Fruit fly (Drosophila melanogaster) whole organism, embryonic: ENCODE measurements around the gene CG7366.

ENCODE experiments used
- Antp ChIP-seq: fragments of 200-800 bp; sonication (Bioruptor generic); optimal IDR thresholded peaks from 3 replicates; lab custom pipeline; 2016; ENCODE audit warnings: missing biosample characterization, missing genetic modification characterization
- Awh ChIP-seq: fragments of 200-800 bp; sonication (Bioruptor generic); IDR thresholded peaks from 2 replicates; pipeline ENCODE4, ENCODE4 v1.3.6; 2022; ENCODE audit warnings: missing biosample characterization, missing genetic modification characterization
- CG10209 ChIP-seq: fragments of 200-800 bp; sonication (Bioruptor generic); optimal IDR thresholded peaks from 3 replicates; lab custom pipeline; 2017; ENCODE audit warnings: missing biosample characterization, mild to moderate bottlenecking, missing genetic modification characterization, missing genetic modification reagents
- CG10321 ChIP-seq: fragments of 200-800 bp; sonication (Bioruptor generic); IDR thresholded peaks from 2 replicates; pipeline ENCODE4 v1.3.6; 2022; ENCODE audit warnings: missing biosample characterization, missing genetic modification characterization
- CG11085 ChIP-seq: fragments of 200-800 bp; sonication (Bioruptor generic); IDR thresholded peaks from 2 replicates; pipeline ENCODE4 v1.3.6; 2022; ENCODE audit warnings: missing biosample characterization, missing genetic modification characterization
- CG12155 ChIP-seq: fragments of 200-800 bp; sonication (Bioruptor generic); optimal IDR thresholded peaks from 3 replicates; lab custom pipeline; 2016; ENCODE audit warnings: missing biosample characterization, missing genetic modification characterization
- CG12942 ChIP-seq: fragments of 200-800 bp; sonication (Bioruptor generic); optimal IDR thresholded peaks from 3 replicates; lab custom pipeline; 2016; ENCODE audit warnings: missing biosample characterization, missing genetic modification characterization
- CG13287 ChIP-seq: fragments of 200-800 bp; sonication (Bioruptor generic); IDR thresholded peaks from 2 replicates; pipeline ENCODE4 v1.3.6; 2022; ENCODE audit warnings: missing biosample characterization, missing genetic modification characterization; ENCODE audit not compliant: partially characterized antibody
- CG16813 ChIP-seq: fragments of 200-800 bp; sonication (Bioruptor generic); IDR thresholded peaks from 3 replicates; pipeline ENCODE4 v1.3.6; 2022; ENCODE audit warnings: missing biosample characterization, missing genetic modification characterization; ENCODE audit not compliant: partially characterized antibody
- CG17361 ChIP-seq: fragments of 200-800 bp; sonication (Bioruptor generic); IDR thresholded peaks from 3 replicates; pipeline ENCODE4 v1.3.6; 2022; ENCODE audit warnings: missing biosample characterization, missing genetic modification characterization
- CG17385 ChIP-seq: fragments of 200-800 bp; sonication (Bioruptor generic); optimal IDR thresholded peaks from 3 replicates; lab custom pipeline; 2018; ENCODE audit warnings: missing biosample characterization, mild to moderate bottlenecking, missing genetic modification characterization
- CG17568 ChIP-seq: fragments of 200-800 bp; sonication (Bioruptor generic); optimal IDR thresholded peaks from 2 replicates; lab custom pipeline; 2018; ENCODE audit warnings: missing biosample characterization, mild to moderate bottlenecking, missing genetic modification characterization, moderate library complexity
- CG18262 ChIP-seq: fragments of 200-800 bp; optimal IDR thresholded peaks from 3 replicates; lab custom pipeline; 2019; ENCODE audit warnings: missing biosample characterization, mild to moderate bottlenecking, missing genetic modification characterization, moderate library complexity
- CG2129 ChIP-seq: fragments of 200-800 bp; sonication (Bioruptor generic); IDR thresholded peaks from 2 replicates; pipeline ENCODE4 v1.3.6; 2022; ENCODE audit warnings: missing biosample characterization, missing genetic modification characterization; ENCODE audit not compliant: partially characterized antibody
- CG34224 ChIP-seq: fragments of 200-800 bp; sonication (Bioruptor generic); IDR thresholded peaks from 3 replicates; pipeline ENCODE4 v1.3.6; 2022; ENCODE audit warnings: missing biosample characterization, missing genetic modification characterization; ENCODE audit not compliant: partially characterized antibody
- CG6854 ChIP-seq: fragments of 200-800 bp; sonication (Bioruptor generic); optimal IDR thresholded peaks from 3 replicates; lab custom pipeline; 2017; ENCODE audit warnings: missing biosample characterization, mild to moderate bottlenecking, missing genetic modification characterization
- CG8478 ChIP-seq: fragments of >200 bp; optimal IDR thresholded peaks from 2 replicates; lab custom pipeline; 2018
- CG8924 ChIP-seq: fragments of 200-800 bp; optimal IDR thresholded peaks from 3 replicates; lab custom pipeline; 2019; ENCODE audit warnings: missing biosample characterization, mild to moderate bottlenecking, missing genetic modification characterization, moderate library complexity
- CoRest ChIP-seq: fragments of 200-800 bp; sonication (Bioruptor generic); optimal IDR thresholded peaks from 3 replicates; lab custom pipeline; 2018; ENCODE audit warnings: missing biosample characterization, mild to moderate bottlenecking, missing genetic modification characterization, moderate library complexity
- CrebB ChIP-seq: fragments of 200-800 bp; sonication (Bioruptor generic); optimal IDR thresholded peaks from 3 replicates; lab custom pipeline; 2018; ENCODE audit warnings: missing biosample characterization, mild to moderate bottlenecking, missing genetic modification characterization
- D19A ChIP-seq: fragments of 200-800 bp; optimal IDR thresholded peaks from 3 replicates; lab custom pipeline; 2019; ENCODE audit warnings: missing biosample characterization, mild to moderate bottlenecking, missing genetic modification characterization, moderate library complexity
- D19B ChIP-seq: fragments of 200-800 bp; sonication (Bioruptor generic); optimal IDR thresholded peaks from 2 replicates; lab custom pipeline; 2017; ENCODE audit warnings: missing biosample characterization, mild to moderate bottlenecking, missing genetic modification characterization
- Doc3 ChIP-seq: fragments of 200-800 bp; sonication (Bioruptor generic); IDR thresholded peaks from 3 replicates; pipeline ENCODE4 v1.3.6; 2022; ENCODE audit warnings: missing biosample characterization, missing genetic modification characterization; ENCODE audit not compliant: partially characterized antibody
- HHEX ChIP-seq: fragments of 200-800 bp; sonication (Bioruptor generic); optimal IDR thresholded peaks from 3 replicates; lab custom pipeline; 2017; ENCODE audit warnings: missing biosample characterization, mild to moderate bottlenecking, missing genetic modification characterization, missing genetic modification reagents
- Hand ChIP-seq: fragments of 200-800 bp; sonication (Bioruptor generic); optimal IDR thresholded peaks from 2 replicates; lab custom pipeline; 2017; ENCODE audit warnings: mild to moderate bottlenecking, missing biosample characterization, missing genetic modification reagents, missing genetic modification characterization
- Lpt ChIP-seq: fragments of >200 bp; optimal IDR thresholded peaks from 2 replicates; lab custom pipeline; 2018; ENCODE audit warnings: missing biosample characterization, missing genetic modification characterization
- MBD-R2 ChIP-seq: fragments of 200-800 bp; sonication (Bioruptor generic); IDR thresholded peaks from 2 replicates; pipeline ENCODE4 v1.3.6; 2022; ENCODE audit warnings: missing biosample characterization, missing genetic modification characterization
- Med ChIP-seq: fragments of 200-800 bp; sonication (Bioruptor generic); peaks from one replicate; lab custom pipeline; 2016; ENCODE audit warnings: missing biosample characterization, missing genetic modification characterization, mild to moderate bottlenecking, inconsistent platforms, moderate library complexity
- Mrtf ChIP-seq: fragments of 200-800 bp; sonication (Bioruptor generic); IDR thresholded peaks from 3 replicates; pipeline ENCODE4 v1.3.6; 2022; ENCODE audit warnings: missing biosample characterization, missing genetic modification characterization
- Side ChIP-seq: fragments of 200-800 bp; sonication (Bioruptor generic); optimal IDR thresholded peaks from 2 replicates; lab custom pipeline; 2016; ENCODE audit warnings: missing biosample characterization, missing genetic modification characterization
- ash1 ChIP-seq: fragments of 200-800 bp; sonication (Bioruptor generic); optimal IDR thresholded peaks from 2 replicates; lab custom pipeline; 2018; ENCODE audit warnings: missing biosample characterization, mild to moderate bottlenecking, missing genetic modification characterization
- ato ChIP-seq: fragments of 200-800 bp; sonication (Bioruptor generic); IDR thresholded peaks from 2 replicates; pipeline ENCODE4 v1.3.6; 2022; ENCODE audit warnings: missing biosample characterization, missing genetic modification characterization; ENCODE audit not compliant: partially characterized antibody
- chif ChIP-seq, 2 experiments: fragments of 200-800 bp; sonication (Bioruptor generic); optimal IDR thresholded peaks; 3 replicates each; lab custom pipeline; 2016; ENCODE audit warnings: missing biosample characterization in 2 of 2, missing genetic modification characterization in 2 of 2
- crp ChIP-seq, 2 experiments: fragments of 200-800 bp; sonication (Bioruptor generic); optimal IDR thresholded peaks; 2 replicates in 1 of 2; 3 replicates in 1 of 2; lab custom pipeline; 2017; ENCODE audit warnings: missing biosample characterization in 2 of 2, missing genetic modification characterization in 2 of 2, mild to moderate bottlenecking in 1 of 2, moderate library complexity in 1 of 2
- ind ChIP-seq: fragments of 200-800 bp; sonication (Bioruptor generic); optimal IDR thresholded peaks from 3 replicates; lab custom pipeline; 2016; ENCODE audit warnings: missing biosample characterization, missing genetic modification characterization
- ken ChIP-seq: fragments of 200-800 bp; sonication (Bioruptor generic); IDR thresholded peaks from 3 replicates; pipeline ENCODE4 v1.3.6; 2022; ENCODE audit warnings: missing biosample characterization, missing genetic modification characterization
- klu ChIP-seq: fragments of 200-800 bp; sonication (Bioruptor generic); IDR thresholded peaks from 2 replicates; pipeline ENCODE4 v1.3.6; 2022; ENCODE audit warnings: missing biosample characterization, missing genetic modification characterization
- kni ChIP-seq: fragments of 200-800 bp; sonication (Bioruptor generic); optimal IDR thresholded peaks from 3 replicates; lab custom pipeline; 2017; ENCODE audit warnings: mild to moderate bottlenecking, missing biosample characterization, missing genetic modification reagents, missing genetic modification characterization
- nerfin-2 ChIP-seq: fragments of 200-800 bp; sonication (Bioruptor generic); IDR thresholded peaks from 2 replicates; pipeline ENCODE4 v1.3.6; 2022; ENCODE audit warnings: missing biosample characterization, missing genetic modification characterization; ENCODE audit not compliant: partially characterized antibody
- otp ChIP-seq: fragments of 200-800 bp; sonication (Bioruptor generic); IDR thresholded peaks from 3 replicates; pipeline ENCODE4, ENCODE4 v1.3.6; 2022; ENCODE audit warnings: missing biosample characterization, missing genetic modification characterization
- run ChIP-seq: fragments of 200-800 bp; sonication (Bioruptor generic); optimal IDR thresholded peaks from 3 replicates; lab custom pipeline; 2018; ENCODE audit warnings: missing biosample characterization, mild to moderate bottlenecking, missing genetic modification characterization
- salm ChIP-seq: fragments of 200-800 bp; sonication (Bioruptor generic); optimal IDR thresholded peaks from 2 replicates; lab custom pipeline; 2018; ENCODE audit warnings: missing biosample characterization, mild to moderate bottlenecking, missing genetic modification characterization
- sisA ChIP-seq: fragments of 200-800 bp; sonication (Bioruptor generic); IDR thresholded peaks from 2 replicates; pipeline ENCODE4 v1.3.6; 2022; ENCODE audit warnings: missing biosample characterization, missing genetic modification characterization
- slp2 ChIP-seq: fragments of 200-800 bp; sonication (Bioruptor generic); optimal IDR thresholded peaks from 2 replicates; lab custom pipeline; 2016; ENCODE audit warnings: missing biosample characterization, missing genetic modification characterization
- sna ChIP-seq: fragments of 200-800 bp; sonication (Bioruptor generic); IDR thresholded peaks from 2 replicates; pipeline ENCODE4 v1.3.6; 2022; ENCODE audit warnings: missing biosample characterization, missing genetic modification characterization; ENCODE audit not compliant: partially characterized antibody
- trh ChIP-seq: fragments of 200-800 bp; sonication (Bioruptor generic); optimal IDR thresholded peaks from 2 replicates; lab custom pipeline; 2016; ENCODE audit warnings: missing biosample characterization, missing genetic modification characterization
- wdn ChIP-seq: fragments of 200-800 bp; sonication (Bioruptor generic); IDR thresholded peaks from 2 replicates; pipeline ENCODE4 v1.3.6; 2022; ENCODE audit warnings: missing biosample characterization, missing genetic modification characterization

CG7366 gene

dm6 chr3L:8159724-8160422, 42.3 kb downstream of the CG7366 start, which contains the start of gene CG43886 (continued):
- TF ChIP-seq Awh (GFP tag; lab: Robert Waterston, UW): no peak
- no peak for TF ChIP-seq klu (GFP tag; lab: Robert Waterston, UW)
- TF ChIP-seq ken (GFP tag; lab: Robert Waterston, UW): no peak
- no peak for TF ChIP-seq CG11085 (GFP tag; lab: Robert Waterston, UW)
- no peak for TF ChIP-seq ash1 (GFP tag; lab: Kevin White, UChicago)
- TF ChIP-seq Doc3 (GFP tag; lab: Robert Waterston, UW): no peak
- TF ChIP-seq CoRest (tag; lab: Kevin White, UChicago): peak; percentile 21
- TF ChIP-seq Mrtf (GFP tag; lab: Robert Waterston, UW): no peak

dm6 chr3L:8158715-8159380, 43.4 kb downstream of the CG7366 start, which contains the start of gene CG42445:
TSS of gene CG42445 (minus strand) at chr3L:8158900.
- no peak for TF ChIP-seq Hand (GFP tag; lab: Kevin White, UChicago)
- TF ChIP-seq trh (GFP tag; lab: Kevin White, UChicago): no peak
- no peak for TF ChIP-seq sna (GFP tag; lab: Robert Waterston, UW)
- TF ChIP-seq run (tag; lab: Kevin White, UChicago): no peak
- no peak for TF ChIP-seq CG18262
- no peak for TF ChIP-seq CG8478 (lab: Kevin White, UChicago)
- TF ChIP-seq MBD-R2 (GFP tag; lab: Robert Waterston, UW): peak; percentile 35; the same call in 1 of the 2 replicates
- TF ChIP-seq kni (GFP tag; lab: Kevin White, UChicago): no peak
- no peak for TF ChIP-seq Med (GFP tag; lab: Kevin White, UChicago)
- 0 out of 3 replicates have a peak, but pooled peaks have one; percentile 18 for TF ChIP-seq CG34224 (GFP tag; lab: Robert Waterston, UW)
- TF ChIP-seq salm (tag; lab: Kevin White, UChicago): no peak
- no peak for TF ChIP-seq ind (GFP tag; lab: Kevin White, UChicago)
- TF ChIP-seq CG6854: no peak
- no peak for TF ChIP-seq D19B (GFP tag; lab: Kevin White, UChicago)
- TF ChIP-seq CG12942 (GFP tag; lab: Kevin White, UChicago): no peak
- 0 out of 2 replicates have a peak, but pooled peaks have one; percentile 14 for TF ChIP-seq CG13287 (GFP tag; lab: Robert Waterston, UW)
- TF ChIP-seq CG2129 (GFP tag; lab: Robert Waterston, UW): no peak
- no peak for TF ChIP-seq CrebB (tag; lab: Kevin White, UChicago)
- no peak for TF ChIP-seq CG17568 (GFP tag; lab: Kevin White, UChicago)
- TF ChIP-seq CG16813 (GFP tag; lab: Robert Waterston, UW): no peak
- TF ChIP-seq Side (GFP tag; lab: Kevin White, UChicago): no peak
- no peak for TF ChIP-seq CG12155 (GFP tag; lab: Kevin White, UChicago)
- no peak for TF ChIP-seq CG17361
- TF ChIP-seq sisA (GFP tag; lab: Robert Waterston, UW): no peak
- TF ChIP-seq D19A: peak; percentile 29
- TF ChIP-seq wdn: no peak
- no peak for TF ChIP-seq slp2 (GFP tag; lab: Kevin White, UChicago)
- peak; percentile 61 for TF ChIP-seq CG17385 (GFP tag; lab: Kevin White, UChicago)
- TF ChIP-seq Antp (GFP tag; lab: Kevin White, UChicago): no peak
- no peak for TF ChIP-seq otp (GFP tag; lab: Robert Waterston, UW)
- TF ChIP-seq ato: no peak
- no peak for TF ChIP-seq Lpt
- peak; percentile 81 for TF ChIP-seq CG10321
- TF ChIP-seq crp (GFP tag; optimal IDR thresholded peaks at IDR 0.05; lab: Kevin White, UChicago): peak in 1 of 2 experiments; percentile 84
- no peak for TF ChIP-seq CG10209 (GFP tag; lab: Kevin White, UChicago)
- TF ChIP-seq nerfin-2: no peak
- no peak for TF ChIP-seq chif (GFP tag; optimal IDR thresholded peaks at IDR 0.05; lab: Kevin White, UChicago)
- TF ChIP-seq HHEX (GFP tag; lab: Kevin White, UChicago): no peak
- TF ChIP-seq CG8924 (tag; lab: Kevin White, UChicago): no peak
